Fruit fly (Drosophila melanogaster) whole organism, pupa: ENCODE results near the gene ppk28.

ENCODE experiments used
- CG10348 ChIP-seq: fragments of 200-800 bp; sonication (Bioruptor generic); IDR thresholded peaks from 2 replicates; pipeline ENCODE4 v1.3.6; 2022; ENCODE audit warnings: missing biosample characterization, missing genetic modification characterization
- CG12605 ChIP-seq: fragments of 200-800 bp; sonication (Bioruptor generic); IDR thresholded peaks from 2 replicates; pipeline ENCODE4 v1.3.6; 2022; ENCODE audit warnings: missing biosample characterization, missing genetic modification characterization
- CG13204 ChIP-seq: fragments of 200-800 bp; sonication (Bioruptor generic); optimal IDR thresholded peaks from 2 replicates; lab custom pipeline; 2018; ENCODE audit warnings: missing biosample characterization, mild to moderate bottlenecking, missing genetic modification characterization, moderate library complexity
- CG14655 ChIP-seq: fragments of 200-800 bp; sonication (Bioruptor generic); optimal IDR thresholded peaks from 3 replicates; lab custom pipeline; 2017; ENCODE audit warnings: mild to moderate bottlenecking, missing biosample characterization, missing genetic modification reagents, missing genetic modification characterization
- CG15710 ChIP-seq: fragments of 200-800 bp; sonication (Bioruptor generic); optimal IDR thresholded peaks from 2 replicates; lab custom pipeline; 2018; ENCODE audit warnings: missing biosample characterization, mild to moderate bottlenecking, missing genetic modification characterization, moderate library complexity
- CG17806 ChIP-seq: fragments of 200-800 bp; sonication (Bioruptor generic); optimal IDR thresholded peaks from 2 replicates; lab custom pipeline; 2018; ENCODE audit warnings: missing biosample characterization, mild to moderate bottlenecking, missing genetic modification characterization, moderate library complexity
- CG32121 ChIP-seq: fragments of 200-800 bp; sonication (Bioruptor generic); IDR thresholded peaks from 2 replicates; pipeline ENCODE4 v1.3.6; 2022; ENCODE audit warnings: missing biosample characterization, missing genetic modification characterization
- CG34367 ChIP-seq: fragments of 200-800 bp; sonication (Bioruptor generic); optimal IDR thresholded peaks from 2 replicates; lab custom pipeline; 2018; ENCODE audit warnings: missing biosample characterization, mild to moderate bottlenecking, missing genetic modification characterization
- CG4496 ChIP-seq: fragments of 200-800 bp; sonication (Bioruptor generic); IDR thresholded peaks from 3 replicates; pipeline ENCODE4 v1.3.6; 2022; ENCODE audit warnings: missing biosample characterization, missing genetic modification characterization
- CG8159 ChIP-seq: fragments of 200-800 bp; sonication (Bioruptor generic); optimal IDR thresholded peaks from 3 replicates; lab custom pipeline; 2018; ENCODE audit warnings: missing biosample characterization, mild to moderate bottlenecking, missing genetic modification characterization, moderate library complexity
- CG8301 ChIP-seq: fragments of 200-800 bp; sonication (Bioruptor generic); optimal IDR thresholded peaks from 2 replicates; lab custom pipeline; 2018; ENCODE audit warnings: missing biosample characterization, mild to moderate bottlenecking, missing genetic modification characterization
- CG9948 ChIP-seq: fragments of 200-800 bp; sonication (Bioruptor generic); optimal IDR thresholded peaks from 2 replicates; lab custom pipeline; 2018; ENCODE audit warnings: missing biosample characterization, mild to moderate bottlenecking, missing genetic modification characterization, moderate library complexity
- D1 ChIP-seq: fragments of 200-800 bp; sonication (Bioruptor generic); optimal IDR thresholded peaks from 2 replicates; lab custom pipeline; 2018; ENCODE audit warnings: missing biosample characterization, mild to moderate bottlenecking, missing genetic modification characterization, moderate library complexity
- EcR ChIP-seq: fragments of 200-800 bp; sonication (Bioruptor generic); optimal IDR thresholded peaks from 3 replicates; lab custom pipeline; 2019; ENCODE audit warnings: missing biosample characterization, missing genetic modification characterization, mild to moderate bottlenecking, moderate library complexity, missing genetic modification reagents
- Ets98B ChIP-seq: fragments of 200-800 bp; sonication (Bioruptor generic); IDR thresholded peaks from 2 replicates; pipeline ENCODE4 v1.3.6; 2022; ENCODE audit warnings: missing biosample characterization, missing genetic modification characterization
- Pif1A ChIP-seq: fragments of 200-800 bp; sonication (Bioruptor generic); optimal IDR thresholded peaks from 3 replicates; lab custom pipeline; 2016; ENCODE audit warnings: missing biosample characterization, missing genetic modification characterization
- Pif1B ChIP-seq: fragments of 200-800 bp; sonication (Bioruptor generic); optimal IDR thresholded peaks from 3 replicates; lab custom pipeline; 2016; ENCODE audit warnings: missing biosample characterization, missing genetic modification characterization
- Snoo ChIP-seq: fragments of 200-800 bp; sonication (Bioruptor generic); optimal IDR thresholded peaks from 3 replicates; lab custom pipeline; 2017; ENCODE audit warnings: missing biosample characterization, mild to moderate bottlenecking, missing genetic modification characterization, inconsistent platforms
- gl ChIP-seq: fragments of 200-800 bp; sonication (Bioruptor generic); optimal IDR thresholded peaks from 2 replicates; lab custom pipeline; 2018; ENCODE audit warnings: missing biosample characterization, mild to moderate bottlenecking, missing genetic modification characterization
- rn ChIP-seq: fragments of 200-800 bp; sonication (Bioruptor generic); IDR thresholded peaks from 2 replicates; pipeline ENCODE4 v1.3.6; 2022; ENCODE audit warnings: missing biosample characterization, missing genetic modification characterization

Gene ppk28

DNA sequence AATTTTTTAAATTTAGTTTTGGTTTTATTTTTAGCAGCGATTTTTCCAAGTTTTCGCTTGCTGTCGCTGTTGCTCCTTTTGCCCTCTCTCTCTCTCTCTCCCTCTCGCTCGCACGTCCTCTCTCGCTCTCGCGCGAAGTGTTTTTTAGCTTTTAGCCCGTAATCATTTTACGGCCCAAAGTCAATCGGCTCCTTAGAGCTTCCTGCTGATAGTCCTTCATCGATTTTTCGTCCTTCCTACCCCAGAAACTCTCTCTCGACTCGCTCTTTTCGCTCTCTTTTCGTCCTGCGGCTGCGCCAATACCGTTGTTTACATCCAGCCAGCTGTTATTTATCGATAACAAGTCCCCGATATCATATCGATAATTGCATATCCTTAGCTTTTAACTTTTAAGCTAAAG, 38.4 kb downstream of the ppk28 start, which contains the start of gene RSG7:
RSG7 (minus strand) TSS at position 139 of the 400 bp plus-strand sequence.
- TF ChIP-seq Pif1B (GFP tag; lab: Kevin White, UChicago), result no peak

DNA sequence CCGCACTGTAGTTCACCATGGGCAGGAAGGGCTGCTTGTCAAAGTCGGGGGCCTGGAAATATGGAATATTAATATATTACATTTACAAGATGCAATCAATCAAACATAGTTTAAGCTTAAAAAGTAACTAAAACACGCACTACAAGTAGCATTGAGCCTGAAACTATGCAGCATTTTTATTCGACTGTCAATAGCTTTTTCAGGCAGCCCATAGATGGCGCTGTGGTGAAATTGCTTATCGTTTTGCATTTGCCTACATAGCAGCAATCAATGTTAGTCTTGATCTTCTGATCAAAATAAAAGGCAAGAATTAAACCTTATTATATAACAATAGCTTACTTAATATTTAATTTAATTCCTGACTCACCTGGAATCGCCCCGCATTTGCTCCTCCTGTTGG, 40.7 kb downstream of the ppk28 start:
- no peak for TF ChIP-seq CG8159 (tag; lab: Kevin White, UChicago)
- TF ChIP-seq CG34367 (tag; lab: Kevin White, UChicago), result no peak
- no peak for TF ChIP-seq D1
- no peak for TF ChIP-seq CG14655 (GFP tag; lab: Kevin White, UChicago)
- no peak for TF ChIP-seq rn (GFP tag; lab: Robert Waterston, UW)
- TF ChIP-seq CG8301 (tag; lab: Kevin White, UChicago), result no peak

DNA sequence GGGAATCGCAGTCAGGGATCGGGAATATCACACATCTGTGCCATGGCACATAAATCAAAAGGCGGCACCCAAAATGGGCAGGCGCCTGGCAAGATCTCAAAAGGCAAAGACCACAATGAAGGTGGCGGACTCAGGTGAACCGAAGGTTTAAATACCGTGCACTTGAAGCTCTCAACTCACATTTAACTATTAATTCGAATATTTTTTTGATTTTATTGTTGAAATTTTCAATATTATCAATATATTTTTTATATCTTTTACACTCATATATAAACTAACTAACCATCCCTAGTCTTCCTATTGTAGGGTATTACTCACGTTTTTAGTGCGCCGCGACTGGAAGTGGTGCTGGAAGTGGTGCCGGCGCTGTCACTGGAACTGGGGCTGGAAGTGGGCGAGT, 43.1 kb downstream of the ppk28 start:
- TF ChIP-seq CG4496 (GFP tag; lab: Robert Waterston, UW), result peak; percentile 43; the same call in 2 of the 3 replicates
- TF ChIP-seq CG9948 (tag; lab: Kevin White, UChicago), result no peak
- no peak for TF ChIP-seq Pif1A (GFP tag; lab: Kevin White, UChicago)
- TF ChIP-seq D1, result no peak
- TF ChIP-seq CG8159 (tag; lab: Kevin White, UChicago), result peak; percentile 9
- no peak for TF ChIP-seq CG12605 (GFP tag; lab: Robert Waterston, UW)
- TF ChIP-seq CG13204 (GFP tag; lab: Kevin White, UChicago), result no peak
- TF ChIP-seq CG15710 (tag; lab: Kevin White, UChicago), result no peak
- TF ChIP-seq Snoo (tag; lab: Kevin White, UChicago), result no peak
- TF ChIP-seq Ets98B (GFP tag; lab: Robert Waterston, UW), result peak; percentile 19; the same call in 1 of the 2 replicates
- TF ChIP-seq CG10348 (GFP tag; lab: Robert Waterston, UW), result no peak
- TF ChIP-seq CG17806, result peak; percentile 4
- no peak for TF ChIP-seq CG32121 (GFP tag; lab: Robert Waterston, UW)
- TF ChIP-seq CG8301 (tag; lab: Kevin White, UChicago), result no peak
- TF ChIP-seq gl, result no peak
- no peak for TF ChIP-seq CG14655 (GFP tag; lab: Kevin White, UChicago)
- TF ChIP-seq, all 21 proteins: peak for 4

DNA sequence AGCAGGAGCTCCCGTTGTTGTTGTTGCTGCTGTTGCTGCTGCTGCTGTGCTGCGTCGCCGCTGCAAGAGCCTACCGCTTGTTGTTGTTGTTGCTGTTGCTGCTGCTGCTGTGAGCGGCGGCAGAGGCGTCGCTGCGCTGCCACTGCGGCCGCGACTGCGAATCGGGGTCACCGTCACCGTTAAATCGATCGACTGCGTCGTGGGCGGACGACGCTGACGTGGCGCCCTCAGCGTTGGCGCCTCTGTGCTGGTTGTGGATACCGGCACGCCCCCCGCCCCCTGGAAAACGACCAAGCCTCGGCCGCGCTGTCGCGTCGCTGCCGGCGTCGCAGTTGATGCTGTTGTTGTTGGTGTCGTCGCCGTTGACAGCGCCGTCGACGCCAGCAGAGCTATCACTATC, 43.6 kb downstream of the ppk28 start:
- no peak for TF ChIP-seq gl
- no peak for TF ChIP-seq Snoo (tag; lab: Kevin White, UChicago)
- TF ChIP-seq CG15710 (tag; lab: Kevin White, UChicago), result no peak
- TF ChIP-seq EcR (GFP tag; lab: Kevin White, UChicago), result no peak
- TF ChIP-seq CG8159 (tag; lab: Kevin White, UChicago), result no peak
- no peak for TF ChIP-seq CG14655 (GFP tag; lab: Kevin White, UChicago)
- TF ChIP-seq CG9948 (tag; lab: Kevin White, UChicago), result no peak
- TF ChIP-seq CG8301 (tag; lab: Kevin White, UChicago), result no peak
- TF ChIP-seq CG4496 (GFP tag; lab: Robert Waterston, UW), result no peak
- TF ChIP-seq Ets98B (GFP tag; lab: Robert Waterston, UW), result no peak

DNA sequence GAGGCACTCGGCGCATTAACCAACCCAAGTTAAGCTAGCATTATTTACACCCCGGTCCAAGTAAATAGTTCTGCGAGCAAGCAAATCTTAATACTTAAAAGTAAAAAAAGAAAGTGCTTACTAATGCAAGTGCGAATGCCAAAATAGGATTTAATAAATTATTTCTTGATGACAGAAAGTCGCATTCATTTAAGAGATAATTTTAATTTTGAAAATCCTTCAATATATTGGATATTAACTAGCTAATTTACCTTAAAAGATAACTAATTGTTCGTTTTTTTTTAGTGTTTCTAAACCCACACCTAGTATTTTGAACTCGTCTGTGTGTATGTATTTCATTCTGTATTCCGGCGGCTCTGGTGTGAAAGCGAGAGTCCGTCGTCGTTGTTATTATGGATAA, 48.9 kb downstream of the ppk28 start:
- peak; percentile 23 for TF ChIP-seq CG14655 (GFP tag; lab: Kevin White, UChicago)
- TF ChIP-seq CG32121 (GFP tag; lab: Robert Waterston, UW), result peak; percentile 69
- peak; percentile 26 for TF ChIP-seq CG8301 (tag; lab: Kevin White, UChicago)
- TF ChIP-seq CG12605 (GFP tag; lab: Robert Waterston, UW), result peak; percentile 14; the same call in 1 of the 2 replicates
- no peak for TF ChIP-seq CG4496 (GFP tag; lab: Robert Waterston, UW)
- peak; percentile 15 for TF ChIP-seq Pif1A (GFP tag; lab: Kevin White, UChicago)
- no peak for TF ChIP-seq rn (GFP tag; lab: Robert Waterston, UW)
